Fruit fly (Drosophila melanogaster): ENCODE results near the gene Chpf.

dm6 chrX:13138887-13139286, 26.6 kb upstream of the Chpf start, which contains the start of gene CG32645:
- TF ChIP-seq CG8478 (optimal IDR thresholded peaks at IDR 0.05) = no peak
- no peak for TF ChIP-seq CTCF (optimal IDR thresholded peaks at IDR 0.05)
